Worm (Caenorhabditis elegans) whole organism, L3 larva: ENCODE measurements around the gene alg-1.

ENCODE experiments used
- R02D3.7 ChIP-seq: fragments of 150-350 bp; optimal IDR thresholded peaks from 2 replicates; lab custom pipeline; 2014; ENCODE audit warnings: missing biosample characterization, missing genetic modification characterization
- ZK546.5 ChIP-seq: sonication (generic microtip); optimal IDR thresholded peaks from 2 replicates; lab custom pipeline; 2017; ENCODE audit warnings: missing biosample characterization, missing genetic modification characterization
- aly-2 ChIP-seq: fragments of 150-350 bp; optimal IDR thresholded peaks from 2 replicates; lab custom pipeline; 2014; ENCODE audit warnings: missing biosample characterization, missing genetic modification characterization
- ama-1 ChIP-seq: fragments of 150-350 bp; optimal IDR thresholded peaks from 2 replicates; lab custom pipeline; 2018
- ceh-16 ChIP-seq: sonication (generic microtip); optimal IDR thresholded peaks from 2 replicates; lab custom pipeline; 2017; ENCODE audit warnings: missing biosample characterization, missing genetic modification characterization
- ceh-28 ChIP-seq: fragments of 150-350 bp; optimal IDR thresholded peaks from 2 replicates; lab custom pipeline; 2014; ENCODE audit warnings: missing biosample characterization, missing genetic modification reagents, missing genetic modification characterization
- ceh-9 ChIP-seq: sonication (generic microtip); optimal IDR thresholded peaks from 2 replicates; lab custom pipeline; 2018; ENCODE audit warnings: missing biosample characterization, missing genetic modification characterization
- daf-12 ChIP-seq: fragments of 150-350 bp; optimal IDR thresholded peaks from 2 replicates; lab custom pipeline; 2014; ENCODE audit warnings: missing biosample characterization, missing genetic modification reagents, missing genetic modification characterization
- elt-2 ChIP-seq: sonication (generic microtip); optimal IDR thresholded peaks from 2 replicates; lab custom pipeline; 2016; ENCODE audit warnings: missing genetic modification reagents, mild to moderate bottlenecking, missing genetic modification characterization, missing compliant biosample characterization
- elt-3 ChIP-seq, 3 experiments: fragments of 150-350 bp in 1 of 3; sonication (generic microtip) in 2 of 3; optimal IDR thresholded peaks; 2 replicates in 2 of 3; 4 replicates in 1 of 3; lab custom pipeline; 2014 to 2017; ENCODE audit warnings: missing biosample characterization in 3 of 3, missing genetic modification characterization in 3 of 3
- eor-1 ChIP-seq, 2 experiments: fragments of 150-350 bp; optimal IDR thresholded peaks; 2 replicates each; lab custom pipeline; 2014 to 2018; ENCODE audit warnings: missing biosample characterization in 2 of 2, missing genetic modification characterization in 2 of 2
- fkh-10 ChIP-seq: sonication (generic microtip); optimal IDR thresholded peaks from 2 replicates; lab custom pipeline; 2017; ENCODE audit warnings: missing biosample characterization, missing genetic modification reagents, missing genetic modification characterization
- fos-1 ChIP-seq: fragments of 150-350 bp; optimal IDR thresholded peaks from 2 replicates; lab custom pipeline; 2014; ENCODE audit warnings: missing biosample characterization, missing genetic modification characterization
- hmg-11 ChIP-seq: sonication (generic microtip); optimal IDR thresholded peaks from 2 replicates; lab custom pipeline; 2016; ENCODE audit warnings: missing genetic modification characterization, missing compliant biosample characterization
- jun-1 ChIP-seq: fragments of 150-350 bp; optimal IDR thresholded peaks from 2 replicates; lab custom pipeline; 2014; ENCODE audit warnings: missing biosample characterization, missing genetic modification reagents, missing genetic modification characterization
- lin-15B ChIP-seq: fragments of 150-350 bp; optimal IDR thresholded peaks from 2 replicates; lab custom pipeline; 2014; ENCODE audit warnings: missing biosample characterization, missing genetic modification characterization
- lin-39 ChIP-seq: fragments of 150-350 bp; optimal IDR thresholded peaks from 2 replicates; lab custom pipeline; 2018; ENCODE audit warnings: missing biosample characterization, missing genetic modification reagents, missing genetic modification characterization
- lsy-12 ChIP-seq: sonication (generic microtip); optimal IDR thresholded peaks from 2 replicates; lab custom pipeline; 2016; ENCODE audit warnings: mild to moderate bottlenecking, missing genetic modification characterization, missing compliant biosample characterization
- nfya-1 ChIP-seq: sonication (generic microtip); optimal IDR thresholded peaks from 2 replicates; lab custom pipeline; 2017; ENCODE audit warnings: missing genetic modification characterization, mild to moderate bottlenecking, missing compliant biosample characterization, antibody characterized with exemption, moderate library complexity; ENCODE audit not compliant: insufficient read depth
- nhr-11 ChIP-seq: fragments of 150-350 bp; optimal IDR thresholded peaks from 2 replicates; lab custom pipeline; 2014; ENCODE audit warnings: missing biosample characterization, missing genetic modification characterization
- nhr-12 ChIP-seq: fragments of 150-350 bp; optimal IDR thresholded peaks from 2 replicates; lab custom pipeline; 2014; ENCODE audit warnings: missing biosample characterization, missing genetic modification characterization
- nhr-23 ChIP-seq: fragments of 150-350 bp; optimal IDR thresholded peaks from 2 replicates; lab custom pipeline; 2014; ENCODE audit warnings: missing biosample characterization, missing genetic modification reagents, missing genetic modification characterization
- nhr-237 ChIP-seq: fragments of 150-350 bp; optimal IDR thresholded peaks from 2 replicates; lab custom pipeline; 2014; ENCODE audit warnings: missing biosample characterization, missing genetic modification characterization
- nhr-25 ChIP-seq: sonication (generic microtip); optimal IDR thresholded peaks from 2 replicates; lab custom pipeline; 2017; ENCODE audit warnings: missing biosample characterization, missing genetic modification characterization
- nhr-28 ChIP-seq: fragments of 150-350 bp; optimal IDR thresholded peaks from 2 replicates; lab custom pipeline; 2014; ENCODE audit warnings: missing biosample characterization, missing genetic modification characterization
- nhr-43 ChIP-seq: sonication (generic microtip); optimal IDR thresholded peaks from 2 replicates; lab custom pipeline; 2016; ENCODE audit warnings: mild to moderate bottlenecking, missing genetic modification characterization, missing compliant biosample characterization; ENCODE audit not compliant: poor library complexity, severe bottlenecking
- nhr-67 ChIP-seq: fragments of 150-350 bp; optimal IDR thresholded peaks from 2 replicates; lab custom pipeline; 2014; ENCODE audit warnings: missing biosample characterization, missing genetic modification characterization
- nhr-76 ChIP-seq: fragments of 150-350 bp; sonication (generic microtip); optimal IDR thresholded peaks from 5 replicates; lab custom pipeline; 2014; ENCODE audit warnings: missing biosample characterization, missing genetic modification characterization
- nhr-77 ChIP-seq: fragments of 150-350 bp; optimal IDR thresholded peaks from 2 replicates; lab custom pipeline; 2014; ENCODE audit warnings: missing biosample characterization, missing genetic modification characterization
- pha-4 ChIP-seq: fragments of 150-350 bp; optimal IDR thresholded peaks from 2 replicates; lab custom pipeline; 2014; ENCODE audit warnings: missing biosample characterization, missing genetic modification reagents, missing genetic modification characterization
- pqm-1 ChIP-seq: fragments of 150-350 bp; optimal IDR thresholded peaks from 2 replicates; lab custom pipeline; 2017; ENCODE audit warnings: missing biosample characterization, missing genetic modification characterization, inconsistent platforms
- skn-1 ChIP-seq: fragments of 150-350 bp; optimal IDR thresholded peaks from 2 replicates; lab custom pipeline; 2014; ENCODE audit warnings: missing biosample characterization, missing genetic modification characterization
- snpc-4 ChIP-seq: fragments of 150-350 bp; optimal IDR thresholded peaks from 2 replicates; lab custom pipeline; 2014; ENCODE audit warnings: missing biosample characterization, missing genetic modification characterization
- tbx-2 ChIP-seq: sonication (generic microtip); optimal IDR thresholded peaks from 2 replicates; lab custom pipeline; 2016; ENCODE audit warnings: mild to moderate bottlenecking, missing genetic modification characterization, missing compliant biosample characterization
- unc-39 ChIP-seq: sonication (generic microtip); optimal IDR thresholded peaks from 4 replicates; lab custom pipeline; 2017; ENCODE audit warnings: missing biosample characterization, missing genetic modification characterization
- unc-62 ChIP-seq: fragments of 150-350 bp; sonication (generic microtip); optimal IDR thresholded peaks from 4 replicates; lab custom pipeline; 2014; ENCODE audit warnings: missing biosample characterization, missing genetic modification reagents, missing genetic modification characterization
- zag-1 ChIP-seq: fragments of 150-350 bp; optimal IDR thresholded peaks from 2 replicates; lab custom pipeline; 2014; ENCODE audit warnings: missing biosample characterization, missing genetic modification characterization
- ztf-4 ChIP-seq: fragments of 150-350 bp; optimal IDR thresholded peaks from 2 replicates; lab custom pipeline; 2014; ENCODE audit warnings: missing biosample characterization, missing genetic modification characterization

alg-1 gene

DNA sequence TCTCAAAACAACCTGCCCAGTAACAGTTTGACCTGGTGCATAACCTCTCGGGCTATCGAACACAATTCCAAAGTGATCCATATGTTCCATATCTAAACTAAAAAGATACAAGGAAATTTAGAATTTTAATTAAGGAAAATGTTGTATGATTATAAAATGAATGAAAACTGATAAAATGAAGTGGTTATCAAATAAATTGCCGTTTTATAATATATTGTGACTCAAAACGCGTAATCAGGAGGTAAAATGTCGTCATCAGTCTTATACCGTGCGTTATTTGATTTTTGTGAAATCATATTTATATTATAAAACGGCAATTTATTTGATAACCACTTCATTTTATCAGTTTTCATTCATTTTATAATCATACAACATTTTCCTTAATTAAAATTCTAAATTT lies 31.5 kb downstream of the alg-1 start, which contains the start of gene arrd-24:
arrd-24 (minus strand) TSS at position 101 of the 400 bp plus-strand sequence.
- TF ChIP-seq elt-2 (tag; lab: Kevin White, UChicago): peak; percentile 64

ce11 chrX:13986307-13986706 lies 37.4 kb downstream of the alg-1 start, which contains the start of gene irld-24:
irld-24 (plus strand) TSS chrX:13986607.
- no peak for TF ChIP-seq fkh-10 (GFP tag; lab: Kevin White, UChicago)
- TF ChIP-seq ZK546.5 (tag; lab: Kevin White, UChicago): no peak
- no peak for TF ChIP-seq nhr-237 (tag; lab: Kevin White, UChicago)
- no peak for TF ChIP-seq jun-1
- no peak for TF ChIP-seq ceh-28 (tag; lab: Kevin White, UChicago)
- no peak for TF ChIP-seq eor-1 (tag; optimal IDR thresholded peaks at IDR 0.05; lab: Kevin White, UChicago)
- no peak for TF ChIP-seq zag-1
- TF ChIP-seq unc-39 (tag; lab: Kevin White, UChicago): no peak

ce11 chrX:13990680-13991079 lies 41.8 kb downstream of the alg-1 start, which contains the start of gene C31E10.11:
C31E10.11 (minus strand) TSS chrX:13990780.
- no peak for TF ChIP-seq elt-2 (tag; lab: Kevin White, UChicago)
- TF ChIP-seq unc-62: no peak
- TF ChIP-seq elt-3 (tag; optimal IDR thresholded peaks at IDR 0.05; lab: Kevin White, UChicago): no peak
- TF ChIP-seq R02D3.7: no peak
- TF ChIP-seq lin-39 (tag; lab: Kevin White, UChicago): no peak
- TF ChIP-seq nhr-43 (tag; lab: Kevin White, UChicago): no peak
- TF ChIP-seq ceh-9: no peak
- no peak for TF ChIP-seq tbx-2 (tag; lab: Kevin White, UChicago)
- no peak for TF ChIP-seq nhr-28 (tag; lab: Kevin White, UChicago)
- no peak for TF ChIP-seq nhr-11 (tag; lab: Kevin White, UChicago)

DNA sequence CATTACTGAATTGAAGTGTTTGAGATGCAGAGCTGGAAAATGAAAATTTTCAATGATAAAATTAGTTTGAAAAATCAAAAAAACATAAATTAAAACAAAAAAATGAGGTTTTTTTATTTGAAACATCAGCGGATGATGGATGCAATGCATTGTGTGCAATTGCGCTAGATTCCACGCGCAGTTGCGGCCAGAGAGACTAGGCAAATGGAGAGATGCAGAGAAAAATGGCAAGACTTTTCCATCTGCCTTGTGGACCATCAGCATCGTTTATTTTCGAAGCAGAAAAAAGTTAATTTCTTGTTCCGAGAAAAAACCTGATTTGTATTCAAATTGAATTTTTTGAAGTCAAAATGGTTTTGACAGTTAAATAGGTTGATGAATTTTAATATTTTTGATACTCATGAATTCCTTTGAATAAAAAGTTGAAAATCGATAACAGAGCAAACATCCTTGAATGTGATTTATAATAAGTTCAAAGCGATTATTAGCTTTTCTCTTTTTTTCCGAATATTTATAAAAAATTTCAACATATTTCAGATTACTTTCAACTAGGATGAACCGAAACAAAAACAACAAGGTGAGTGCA lies 47.0 kb downstream of the alg-1 start, which contains the start of the genes C31E10.5 and C31E10.6:
C31E10.5 (minus strand) TSS at position 32 of the 586 bp plus-strand sequence.
C31E10.6 (plus strand) TSS at position 536 of the 586 bp plus-strand sequence.
- TF ChIP-seq ZK546.5 (tag; lab: Kevin White, UChicago) (no peak), pha-4 (peak; percentile 66), nhr-25 (tag; lab: Kevin White, UChicago) (peak; percentile 31), nhr-12 (tag; lab: Kevin White, UChicago) (no peak), nhr-237 (tag; lab: Kevin White, UChicago) (no peak), lin-15B (tag; lab: Kevin White, UChicago) (peak; percentile 24), fkh-10 (GFP tag; lab: Kevin White, UChicago) (no peak), hmg-11 (tag; lab: Kevin White, UChicago) (peak; percentile 79), elt-2 (tag; lab: Kevin White, UChicago) (peak; percentile 11), unc-39 (tag; lab: Kevin White, UChicago) (no peak), lin-39 (tag; lab: Kevin White, UChicago) (peak; percentile 22), tbx-2 (tag; lab: Kevin White, UChicago) (no peak), jun-1 (no peak), ceh-16 (tag; lab: Kevin White, UChicago) (no peak), nhr-76 (tag; lab: Kevin White, UChicago) (no peak), nhr-67 (tag; lab: Kevin White, UChicago) (no peak), snpc-4 (tag; lab: Kevin White, UChicago) (peak; percentile 10), nhr-23 (tag; lab: Kevin White, UChicago) (peak; percentile 9)

ce11 chrX:14000198-14000748 lies 51.4 kb downstream of the alg-1 start:
- no peak for TF ChIP-seq ceh-9
- TF ChIP-seq pha-4: peak; percentile 21
- peak; percentile 69 for TF ChIP-seq elt-2 (tag; lab: Kevin White, UChicago)
- no peak for TF ChIP-seq nhr-12 (tag; lab: Kevin White, UChicago)
- peak; percentile 85 for TF ChIP-seq pqm-1
- TF ChIP-seq nhr-23 (tag; lab: Kevin White, UChicago): peak; percentile 66
- TF ChIP-seq ama-1 (lab: Kevin White, UChicago): no peak
- TF ChIP-seq nhr-77 (tag; lab: Kevin White, UChicago): no peak
- no peak for TF ChIP-seq unc-39 (tag; lab: Kevin White, UChicago)
- peak; percentile 72 for TF ChIP-seq ceh-28 (tag; lab: Kevin White, UChicago)
- TF ChIP-seq fos-1 (tag; lab: Kevin White, UChicago): no peak
- TF ChIP-seq jun-1: no peak
- no peak for TF ChIP-seq ztf-4 (tag; lab: Kevin White, UChicago)
- TF ChIP-seq daf-12: no peak
- no peak for TF ChIP-seq tbx-2 (tag; lab: Kevin White, UChicago)
- no peak for TF ChIP-seq aly-2 (tag; lab: Kevin White, UChicago)
- no peak for TF ChIP-seq lin-39 (tag; lab: Kevin White, UChicago)
- no peak for TF ChIP-seq eor-1 (tag; optimal IDR thresholded peaks at IDR 0.05; lab: Kevin White, UChicago)
- no peak for TF ChIP-seq nhr-67 (tag; lab: Kevin White, UChicago)
- TF ChIP-seq lsy-12: no peak
- TF ChIP-seq nfya-1 (tag; lab: Kevin White, UChicago): no peak
- TF ChIP-seq skn-1 (tag; lab: Kevin White, UChicago): no peak
- TF ChIP-seq ZK546.5 (tag; lab: Kevin White, UChicago): no peak
- TF ChIP-seq, all 47 proteins: peak for 5
